Worm (Caenorhabditis elegans): Measurements from ENCODE around the gene Y55D5A.3.

The Y55D5A.3 gene

DNA sequence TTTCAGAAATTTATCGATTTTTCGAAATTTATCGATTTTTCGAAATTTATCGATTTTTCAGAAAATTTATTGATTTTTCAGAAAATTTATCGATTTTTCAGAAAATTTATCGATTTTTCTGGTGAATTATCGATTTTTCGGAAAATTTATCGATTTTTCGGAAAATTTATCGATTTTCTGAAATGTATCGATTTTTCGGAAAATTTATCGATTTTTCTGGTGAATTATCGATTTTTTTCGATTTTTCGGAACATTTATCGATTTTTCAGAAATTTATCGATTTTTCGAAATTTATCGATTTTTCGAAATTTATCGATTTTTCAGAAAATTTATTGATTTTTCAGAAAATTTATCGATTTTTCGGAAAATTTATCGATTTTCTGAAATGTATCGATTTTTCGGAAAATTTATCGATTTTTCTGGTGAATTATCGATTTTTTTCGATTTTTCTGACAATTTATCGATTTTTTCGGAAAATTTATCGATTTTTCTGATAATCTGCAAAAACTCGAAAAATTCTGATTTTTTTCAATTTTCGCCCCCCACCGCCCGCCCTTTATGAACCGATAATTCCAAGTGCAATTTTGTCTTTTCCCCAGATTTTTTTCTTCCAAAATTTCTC, 14.7 kb downstream of the Y55D5A.3 start:
- TF ChIP-seq ceh-28 (tag; optimal IDR thresholded peaks at IDR 0.05) (peak; percentile 98), F44E2.7 (GFP tag; IDR thresholded peaks at IDR 0.05) (peak; percentile 85)

DNA sequence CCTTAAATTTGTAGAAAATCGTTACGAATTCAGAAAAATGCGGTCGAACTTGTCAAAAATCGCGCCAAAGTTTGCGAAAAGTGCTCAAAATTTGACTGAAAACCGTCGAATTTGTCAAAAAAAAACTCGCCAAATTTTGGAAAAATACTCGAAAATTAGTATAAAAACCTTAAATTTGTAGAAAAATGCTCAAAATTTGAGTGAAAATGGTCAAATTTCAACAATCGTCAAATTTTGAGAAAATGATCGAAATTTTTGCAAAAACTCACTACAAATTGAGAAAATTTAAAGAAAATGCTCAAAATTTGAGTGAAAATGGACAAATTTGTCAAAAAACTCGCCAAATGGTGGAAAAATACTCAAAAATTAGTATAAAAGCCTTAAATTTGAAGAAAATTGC, 23.2 kb downstream of the Y55D5A.3 start:
- peak in 1 of 2 experiments; percentile 93 for TF ChIP-seq unc-62 (GFP tag; optimal IDR thresholded peaks at IDR 0.05 in 1 of 2)
- TF ChIP-seq unc-62 (tag; optimal IDR thresholded peaks at IDR 0.05), result no peak
- TF ChIP-seq mxl-2 (GFP tag; conservative IDR thresholded peaks at IDR 0.05), result no peak

DNA sequence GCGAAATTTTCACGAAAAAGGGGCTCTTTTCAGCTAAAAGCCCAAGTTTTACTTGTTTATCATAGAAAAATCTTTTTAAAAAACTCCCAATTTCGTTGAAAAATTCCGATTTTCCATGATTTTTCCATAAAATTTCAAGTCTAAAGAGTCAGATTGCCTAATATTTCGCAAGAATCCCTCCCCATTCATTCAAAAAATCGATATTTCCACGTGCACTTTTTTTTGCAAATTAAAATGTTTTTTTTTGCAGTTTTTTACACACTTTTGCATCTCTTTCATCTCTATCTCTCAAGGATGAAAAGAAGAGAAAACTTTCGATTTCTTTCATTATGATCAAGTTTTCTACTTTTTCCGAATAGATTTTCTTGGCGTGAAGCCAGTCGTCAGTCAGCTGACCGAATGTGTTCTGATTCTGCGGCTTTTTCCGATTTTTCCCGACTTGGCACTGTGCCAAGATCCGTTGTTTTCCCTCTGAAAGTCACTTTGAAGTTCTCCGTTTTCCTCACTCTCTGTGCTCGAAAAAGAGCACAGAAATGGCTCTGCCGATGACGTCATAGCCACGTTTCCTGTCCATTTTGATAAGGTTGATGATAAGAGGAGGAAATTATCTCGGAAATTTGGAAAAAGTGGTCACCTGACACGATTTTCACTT, 27.2 kb downstream of the Y55D5A.3 start:
- TF ChIP-seq lin-1 (GFP tag; IDR thresholded peaks at IDR 0.05), result 0 out of 2 replicates have a peak, but pooled peaks have one; percentile 34
- peak; percentile 94 for TF ChIP-seq zip-2 (tag; optimal IDR thresholded peaks at IDR 0.05)
- peak; percentile 88 for TF ChIP-seq nhr-28 (tag; optimal IDR thresholded peaks at IDR 0.05)
- peak; percentile 83 for TF ChIP-seq hlh-11 (tag; optimal IDR thresholded peaks at IDR 0.05)
- no peak for TF ChIP-seq nhr-11 (tag; optimal IDR thresholded peaks at IDR 0.05)
- TF ChIP-seq daf-16 (GFP tag; optimal IDR thresholded peaks at IDR 0.05), result no peak
- TF ChIP-seq daf-16 (tag; optimal IDR thresholded peaks at IDR 0.05), result peak; percentile 49
- no peak for TF ChIP-seq lin-39 (tag; optimal IDR thresholded peaks at IDR 0.05)
- peak; percentile 74 for TF ChIP-seq nhr-77 (tag; optimal IDR thresholded peaks at IDR 0.05)
- TF ChIP-seq sdz-12 (GFP tag; optimal IDR thresholded peaks at IDR 0.05), result no peak
- no peak for TF ChIP-seq dmd-8 (GFP tag; IDR thresholded peaks at IDR 0.05)
- no peak for TF ChIP-seq nhr-76 (tag; optimal IDR thresholded peaks at IDR 0.05)
- TF ChIP-seq T26A8.4 (GFP tag; IDR thresholded peaks at IDR 0.05), result no peak
- TF ChIP-seq fos-1 (tag; optimal IDR thresholded peaks at IDR 0.05), result no peak
- TF ChIP-seq pqm-1 (tag; optimal IDR thresholded peaks at IDR 0.05), result peak; percentile 44
- TF ChIP-seq tra-1 (GFP tag; IDR thresholded peaks at IDR 0.05), result 0 out of 2 replicates have a peak, but pooled peaks have one; percentile 34
- TF ChIP-seq ceh-28 (tag; optimal IDR thresholded peaks at IDR 0.05), result no peak
- TF ChIP-seq nhr-111 (GFP tag; optimal IDR thresholded peaks at IDR 0.05), result no peak
- peak in 1 of 2 experiments; percentile 46 for TF ChIP-seq lsy-2 (tag; optimal IDR thresholded peaks at IDR 0.05)
- TF ChIP-seq dpl-1 (GFP tag; optimal IDR thresholded peaks at IDR 0.05), result peak; percentile 24
- TF ChIP-seq dve-1 (tag; optimal IDR thresholded peaks at IDR 0.05; ENCODE audit: insufficient read depth), result peak; percentile 77
- TF ChIP-seq mdl-1 (tag; optimal IDR thresholded peaks at IDR 0.05), result peak in 1 of 2 experiments; percentile 65
- TF ChIP-seq nhr-102 (tag; optimal IDR thresholded peaks at IDR 0.05), result peak; percentile 45
- TF ChIP-seq hlh-30 (tag; optimal IDR thresholded peaks at IDR 0.05; ENCODE audit: insufficient read depth), result peak; percentile 74
- TF ChIP-seq lin-29 (GFP tag; IDR thresholded peaks at IDR 0.05), result peak; percentile 36; the same call in 1 of the 2 replicates
- TF ChIP-seq duxl-1 (tag; optimal IDR thresholded peaks at IDR 0.05; ENCODE audit: poor library complexity), result no peak
- peak; percentile 40 for TF ChIP-seq mxl-3 (GFP tag; optimal IDR thresholded peaks at IDR 0.05)
- TF ChIP-seq mep-1 (tag; optimal IDR thresholded peaks at IDR 0.05), result peak; percentile 18
- TF ChIP-seq hif-1 (tag; optimal IDR thresholded peaks at IDR 0.05), result no peak
- TF ChIP-seq ama-1 (optimal IDR thresholded peaks at IDR 0.05), result no peak
- TF ChIP-seq nhr-48 (tag; optimal IDR thresholded peaks at IDR 0.05), result peak; percentile 82
- TF ChIP-seq saeg-2 (GFP tag; IDR thresholded peaks at IDR 0.05), result no peak
- no peak for TF ChIP-seq php-3 (GFP tag; IDR thresholded peaks at IDR 0.05)
- no peak for TF ChIP-seq Y75B8A.6 (GFP tag; IDR thresholded peaks at IDR 0.05)
- no peak for TF ChIP-seq D1046.2 (GFP tag; IDR thresholded peaks at IDR 0.05)
- TF ChIP-seq F26F4.8 (GFP tag; conservative IDR thresholded peaks at IDR 0.05), result no peak
- no peak for TF ChIP-seq ctbp-1 (GFP tag; IDR thresholded peaks at IDR 0.05)
- TF ChIP-seq dmd-6 (GFP tag; IDR thresholded peaks at IDR 0.05), result peak; percentile 82
- TF ChIP-seq lin-38 (GFP tag; IDR thresholded peaks at IDR 0.05), result 0 out of 2 replicates have a peak, but pooled peaks have one; percentile 17

Measured in whole organism, L4 larva.